Worm (Caenorhabditis elegans): ENCODE measurements around the gene dgk-5.
A peak's percentile ranks its signal among the peaks of the same experiment; 100 is the strongest.

dgk-5 gene

DNA sequence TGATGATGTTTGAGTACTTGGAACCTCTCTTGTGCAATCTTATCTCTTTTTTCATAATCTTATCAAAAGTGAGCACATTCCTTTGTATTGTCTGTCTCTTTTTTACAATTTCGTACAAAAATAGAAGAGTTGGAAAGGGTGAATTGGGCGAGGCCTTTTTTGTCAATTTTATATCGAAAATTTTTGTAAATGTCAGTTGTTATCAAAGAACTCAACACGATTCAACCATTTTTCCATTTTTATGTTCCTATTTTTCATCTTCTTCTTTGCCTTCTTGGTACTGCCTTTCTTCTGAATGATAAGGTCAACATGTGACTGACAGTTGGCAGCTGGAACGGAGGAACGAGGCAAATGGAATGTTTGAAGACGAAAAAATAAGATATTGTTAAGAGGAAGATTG lies 57.1 kb downstream of the dgk-5 start:
- TF ChIP-seq pes-1 (GFP tag; IDR thresholded peaks at IDR 0.05): no peak
- no peak for TF ChIP-seq sea-1 (GFP tag; conservative IDR thresholded peaks at IDR 0.05)
- no peak for TF ChIP-seq F13C5.2 (tag; optimal IDR thresholded peaks at IDR 0.05)
- no peak for TF ChIP-seq ceh-36 (tag; optimal IDR thresholded peaks at IDR 0.05)
- no peak for TF ChIP-seq flt-1 (GFP tag; IDR thresholded peaks at IDR 0.05)
- TF ChIP-seq ceh-13 (GFP tag; optimal IDR thresholded peaks at IDR 0.05): no peak
- TF ChIP-seq hnd-1 (tag; optimal IDR thresholded peaks at IDR 0.05): no peak
- no peak for TF ChIP-seq scrt-1 (GFP tag; IDR thresholded peaks at IDR 0.05)
- TF ChIP-seq ets-7 (tag; optimal IDR thresholded peaks at IDR 0.05): no peak
- no peak for TF ChIP-seq tra-4 (tag; optimal IDR thresholded peaks at IDR 0.05)
- TF ChIP-seq ama-1 (optimal IDR thresholded peaks at IDR 0.05): no peak
- no peak for TF ChIP-seq aly-1 (tag; optimal IDR thresholded peaks at IDR 0.05)
- no peak for TF ChIP-seq hmbx-1 (tag; optimal IDR thresholded peaks at IDR 0.05)
- TF ChIP-seq B0310.2 (tag; optimal IDR thresholded peaks at IDR 0.05): no peak
- no peak for TF ChIP-seq tbx-37 (GFP tag; conservative IDR thresholded peaks at IDR 0.05)
- TF ChIP-seq hmg-4 (GFP tag; optimal IDR thresholded peaks at IDR 0.05): no peak
- no peak for TF ChIP-seq tbx-11 (GFP tag; IDR thresholded peaks at IDR 0.05)

DNA sequence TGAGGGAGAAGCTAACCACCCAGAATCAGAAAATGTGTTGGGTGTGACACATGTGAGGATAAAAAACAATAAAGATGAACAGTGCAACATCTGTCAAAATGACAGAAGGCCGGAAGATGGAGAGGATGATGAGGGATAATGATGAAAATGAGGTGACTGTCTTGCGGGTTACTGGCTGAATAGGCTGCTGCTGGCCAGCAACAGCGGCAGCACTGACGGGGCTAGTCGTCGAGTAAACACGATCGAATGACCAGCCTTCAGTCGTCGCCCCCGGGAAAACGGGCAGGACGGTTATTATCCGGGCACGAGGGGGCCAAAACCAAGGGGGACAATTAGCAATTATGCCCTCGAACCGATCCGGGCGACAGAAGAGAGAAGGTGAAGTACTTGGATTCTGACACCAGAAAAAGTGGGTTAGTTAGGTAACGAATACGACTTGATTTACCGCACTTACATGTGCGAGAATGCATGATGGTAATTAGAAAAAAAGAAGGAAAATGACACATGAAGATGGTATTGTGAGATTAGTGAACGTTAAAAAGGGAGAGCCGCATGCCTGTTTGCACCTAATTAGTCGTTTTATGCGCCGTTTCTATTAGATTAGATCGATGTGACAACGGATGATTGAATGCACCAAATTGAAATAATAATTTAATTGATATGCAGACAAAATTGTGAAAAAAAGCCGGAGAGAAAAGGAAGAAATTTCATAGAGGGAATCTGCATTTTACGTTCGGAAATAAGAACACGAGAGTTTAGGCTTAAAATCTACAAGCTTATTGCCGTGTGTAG lies 59.0 kb downstream of the dgk-5 start:
- TF ChIP-seq ama-1 (optimal IDR thresholded peaks at IDR 0.05): no peak
- no peak for TF ChIP-seq flt-1 (GFP tag; IDR thresholded peaks at IDR 0.05)
- no peak for TF ChIP-seq hmbx-1 (tag; optimal IDR thresholded peaks at IDR 0.05)
- TF ChIP-seq hmg-4 (GFP tag; optimal IDR thresholded peaks at IDR 0.05): peak; percentile 61
- TF ChIP-seq scrt-1 (GFP tag; IDR thresholded peaks at IDR 0.05): peak; percentile 25; the same call in 1 of the 2 replicates
- TF ChIP-seq ets-7 (tag; optimal IDR thresholded peaks at IDR 0.05): peak; percentile 78
- TF ChIP-seq ceh-36 (tag; optimal IDR thresholded peaks at IDR 0.05): no peak
- TF ChIP-seq aly-1 (tag; optimal IDR thresholded peaks at IDR 0.05): no peak
- TF ChIP-seq tbx-37 (GFP tag; conservative IDR thresholded peaks at IDR 0.05): no peak
- no peak for TF ChIP-seq F13C5.2 (tag; optimal IDR thresholded peaks at IDR 0.05)
- no peak for TF ChIP-seq pes-1 (GFP tag; IDR thresholded peaks at IDR 0.05)
- no peak for TF ChIP-seq ceh-13 (GFP tag; optimal IDR thresholded peaks at IDR 0.05)
- TF ChIP-seq tra-4 (tag; optimal IDR thresholded peaks at IDR 0.05): no peak
- no peak for TF ChIP-seq B0310.2 (tag; optimal IDR thresholded peaks at IDR 0.05)
- no peak for TF ChIP-seq tbx-11 (GFP tag; IDR thresholded peaks at IDR 0.05)
- no peak for TF ChIP-seq hnd-1 (tag; optimal IDR thresholded peaks at IDR 0.05)
- no peak for TF ChIP-seq sea-1 (GFP tag; conservative IDR thresholded peaks at IDR 0.05)

DNA sequence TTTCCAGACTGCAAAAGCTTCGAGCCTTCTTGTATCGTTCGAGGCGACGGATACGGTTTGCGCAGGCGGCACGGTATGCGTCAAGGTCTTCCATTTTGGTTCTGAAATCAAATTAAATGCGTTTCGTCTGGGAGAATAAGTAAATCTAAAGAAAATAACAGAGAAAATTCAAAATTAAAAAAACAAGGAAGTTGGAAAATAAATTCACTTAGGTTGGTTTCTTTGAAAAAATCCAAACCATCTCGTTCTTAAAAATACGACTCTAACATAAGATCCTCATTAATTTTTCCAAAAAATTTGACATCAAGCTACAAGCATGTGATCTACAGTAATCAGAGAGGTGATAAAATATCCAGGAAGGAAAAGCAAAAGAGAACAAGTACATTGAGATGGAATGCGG lies 60.7 kb downstream of the dgk-5 start, which contains the start of gene T25D10.4:
T25D10.4 (minus strand) TSS at position 101 of the 400 bp plus-strand sequence.
- TF ChIP-seq hmbx-1 (tag; optimal IDR thresholded peaks at IDR 0.05) (no peak), tra-4 (tag; optimal IDR thresholded peaks at IDR 0.05) (no peak), ceh-13 (GFP tag; optimal IDR thresholded peaks at IDR 0.05) (no peak), hnd-1 (tag; optimal IDR thresholded peaks at IDR 0.05) (no peak), tbx-37 (GFP tag; conservative IDR thresholded peaks at IDR 0.05) (no peak), sea-1 (GFP tag; conservative IDR thresholded peaks at IDR 0.05) (no peak), aly-1 (tag; optimal IDR thresholded peaks at IDR 0.05) (no peak), scrt-1 (GFP tag; IDR thresholded peaks at IDR 0.05) (no peak), F13C5.2 (tag; optimal IDR thresholded peaks at IDR 0.05) (no peak), flt-1 (GFP tag; IDR thresholded peaks at IDR 0.05) (no peak), ama-1 (optimal IDR thresholded peaks at IDR 0.05) (no peak), pes-1 (GFP tag; IDR thresholded peaks at IDR 0.05) (no peak), B0310.2 (tag; optimal IDR thresholded peaks at IDR 0.05) (no peak), hmg-4 (GFP tag; optimal IDR thresholded peaks at IDR 0.05) (no peak), ceh-36 (tag; optimal IDR thresholded peaks at IDR 0.05) (no peak), tbx-11 (GFP tag; IDR thresholded peaks at IDR 0.05) (no peak)

DNA sequence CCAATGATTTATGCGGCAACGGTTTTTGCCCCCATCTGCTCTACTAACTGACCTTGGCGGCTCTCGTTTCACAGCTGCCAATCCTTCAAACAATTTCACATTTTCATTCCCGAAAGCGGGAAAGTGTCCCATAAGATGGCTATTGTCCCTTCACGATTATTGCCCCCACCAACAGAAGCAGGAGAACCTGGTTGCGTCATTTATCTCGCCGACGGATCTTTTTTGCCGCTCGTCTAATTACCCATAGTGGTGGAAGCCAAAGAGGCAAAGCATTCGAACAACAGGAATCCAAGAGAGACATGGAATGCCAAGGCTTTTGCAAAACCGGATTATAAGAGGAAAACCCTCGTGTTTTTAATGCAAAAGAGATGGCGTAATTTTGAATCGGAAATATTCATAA lies 61.8 kb downstream of the dgk-5 start:
- TF ChIP-seq hmg-4 (GFP tag; optimal IDR thresholded peaks at IDR 0.05): peak; percentile 54
- no peak for TF ChIP-seq ets-7 (tag; optimal IDR thresholded peaks at IDR 0.05)

DNA sequence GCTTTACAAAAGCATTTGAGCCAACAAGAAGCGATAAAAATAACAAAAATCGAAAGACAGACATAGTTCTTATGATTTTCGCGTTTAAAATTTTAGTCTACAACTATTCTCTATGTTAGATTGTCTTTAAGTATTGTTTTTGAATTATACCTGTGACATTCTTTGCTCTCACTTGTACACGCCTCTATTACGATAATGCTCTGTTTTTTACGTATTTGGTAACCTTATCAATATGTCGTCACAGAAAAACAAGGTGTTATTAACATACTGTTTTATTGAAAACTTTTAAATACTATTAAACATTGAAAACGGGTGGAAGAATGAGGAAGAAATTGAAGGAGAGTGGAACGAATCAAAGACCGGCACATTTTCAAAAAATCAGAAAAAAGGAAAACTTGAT lies 63.6 kb downstream of the dgk-5 start, which contains the start of gene spp-11:
spp-11 (minus strand) TSS at position 101 of the 400 bp plus-strand sequence.
- no peak for TF ChIP-seq B0310.2 (tag; optimal IDR thresholded peaks at IDR 0.05)
- no peak for TF ChIP-seq ceh-13 (GFP tag; optimal IDR thresholded peaks at IDR 0.05)
- TF ChIP-seq hnd-1 (tag; optimal IDR thresholded peaks at IDR 0.05): no peak
- no peak for TF ChIP-seq aly-1 (tag; optimal IDR thresholded peaks at IDR 0.05)
- no peak for TF ChIP-seq hmg-4 (GFP tag; optimal IDR thresholded peaks at IDR 0.05)
- TF ChIP-seq ama-1 (optimal IDR thresholded peaks at IDR 0.05): no peak
- TF ChIP-seq flt-1 (GFP tag; IDR thresholded peaks at IDR 0.05): no peak
- TF ChIP-seq tbx-37 (GFP tag; conservative IDR thresholded peaks at IDR 0.05): no peak
- TF ChIP-seq hmbx-1 (tag; optimal IDR thresholded peaks at IDR 0.05): no peak
- no peak for TF ChIP-seq tbx-11 (GFP tag; IDR thresholded peaks at IDR 0.05)
- no peak for TF ChIP-seq pes-1 (GFP tag; IDR thresholded peaks at IDR 0.05)
- no peak for TF ChIP-seq tra-4 (tag; optimal IDR thresholded peaks at IDR 0.05)
- TF ChIP-seq F13C5.2 (tag; optimal IDR thresholded peaks at IDR 0.05): no peak
- TF ChIP-seq scrt-1 (GFP tag; IDR thresholded peaks at IDR 0.05): no peak
- TF ChIP-seq ets-7 (tag; optimal IDR thresholded peaks at IDR 0.05): no peak
- TF ChIP-seq sea-1 (GFP tag; conservative IDR thresholded peaks at IDR 0.05): no peak
